Worm (Caenorhabditis elegans) whole organism, L2 larva: Measurements from ENCODE around the gene Y105C5A.24.

Source experiments
- C34F6.9 ChIP-seq: fragments of 150-350 bp; optimal IDR thresholded peaks from 2 replicates; lab custom pipeline; 2014; ENCODE audit warnings: missing biosample characterization, missing genetic modification characterization
- R02D3.7 ChIP-seq: fragments of 150-350 bp; optimal IDR thresholded peaks from 2 replicates; lab custom pipeline; 2014; ENCODE audit warnings: missing biosample characterization, missing genetic modification characterization
- aly-2 ChIP-seq: fragments of 150-350 bp; optimal IDR thresholded peaks from 2 replicates; lab custom pipeline; 2014; ENCODE audit warnings: missing biosample characterization, missing genetic modification characterization
- egl-27 ChIP-seq: sonication (generic microtip); optimal IDR thresholded peaks from 3 replicates; lab custom pipeline; 2017; ENCODE audit warnings: missing biosample characterization, missing genetic modification reagents, missing genetic modification characterization
- gmeb-1 ChIP-seq: fragments of 150-350 bp; optimal IDR thresholded peaks from 2 replicates; lab custom pipeline; 2014; ENCODE audit warnings: missing biosample characterization, missing genetic modification characterization
- nhr-11 ChIP-seq: fragments of 150-350 bp; optimal IDR thresholded peaks from 2 replicates; lab custom pipeline; 2014; ENCODE audit warnings: missing biosample characterization, missing genetic modification characterization
- nhr-12 ChIP-seq: fragments of 150-350 bp; optimal IDR thresholded peaks from 2 replicates; lab custom pipeline; 2014; ENCODE audit warnings: missing biosample characterization, missing genetic modification characterization
- nhr-21 ChIP-seq: fragments of 150-350 bp; optimal IDR thresholded peaks from 2 replicates; lab custom pipeline; 2014; ENCODE audit warnings: missing biosample characterization, missing genetic modification characterization
- nhr-237 ChIP-seq: fragments of 150-350 bp; optimal IDR thresholded peaks from 2 replicates; lab custom pipeline; 2014; ENCODE audit warnings: missing biosample characterization, missing genetic modification characterization
- nhr-6 ChIP-seq: fragments of 150-350 bp; optimal IDR thresholded peaks from 2 replicates; lab custom pipeline; 2014; ENCODE audit warnings: missing biosample characterization, missing genetic modification characterization
- sem-4 ChIP-seq: fragments of 150-350 bp; optimal IDR thresholded peaks from 2 replicates; lab custom pipeline; 2014; ENCODE audit warnings: missing biosample characterization, missing genetic modification reagents, missing genetic modification characterization
- skn-1 ChIP-seq: sonication (generic microtip); optimal IDR thresholded peaks from 2 replicates; lab custom pipeline; 2017; ENCODE audit warnings: missing biosample characterization, missing genetic modification characterization
- ztf-11 ChIP-seq: sonication (generic microtip); optimal IDR thresholded peaks from 2 replicates; lab custom pipeline; 2017; ENCODE audit warnings: missing biosample characterization, missing genetic modification characterization

The Y105C5A.24 gene

DNA sequence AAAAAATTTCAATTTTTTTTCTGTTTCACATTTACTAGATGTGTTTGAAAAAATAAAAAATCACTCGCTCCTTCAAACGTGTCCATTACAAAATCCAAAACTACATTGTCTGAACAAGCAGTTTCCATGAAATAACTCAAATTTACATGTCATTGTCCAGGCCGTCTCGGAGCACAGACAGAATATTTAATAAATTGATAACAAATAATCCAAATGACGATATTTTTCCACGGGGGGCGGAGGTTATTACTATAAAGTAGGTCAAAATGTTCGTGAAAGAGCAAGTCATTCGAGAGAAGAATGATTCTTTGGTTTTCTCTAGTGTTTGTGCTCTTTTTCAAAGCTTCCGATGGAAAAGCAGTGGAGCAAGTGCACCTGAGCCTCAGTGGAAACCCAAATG is 34.2 kb downstream of the Y105C5A.24 start, which contains the start of gene Y105C5B.3:
Y105C5B.3 (plus strand) TSS at position 301 of the 400 bp plus-strand sequence.
- TF ChIP-seq ztf-11 (tag; lab: Kevin White, UChicago) (no peak), nhr-6 (no peak), nhr-21 (no peak)
- TF ChIP-seq, all 48 proteins: peak for 0

DNA sequence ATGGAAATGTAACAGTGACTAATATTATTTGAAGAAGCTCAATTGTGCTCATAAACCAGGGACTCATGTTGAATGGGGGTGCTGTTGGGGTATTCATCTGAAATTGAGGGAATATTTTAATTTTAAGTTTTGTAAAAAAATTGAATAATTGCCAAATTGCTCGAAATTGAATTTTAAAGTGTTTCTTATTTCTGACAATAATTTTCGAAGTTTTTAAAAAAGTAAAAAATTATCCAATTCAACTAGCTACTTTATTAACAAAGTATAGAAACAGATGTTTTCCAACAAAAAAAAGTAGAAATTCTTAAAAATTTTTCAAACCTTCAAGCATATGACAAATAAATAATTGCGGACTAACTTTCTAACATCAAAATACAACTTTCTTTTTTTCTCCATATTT is 44.5 kb downstream of the Y105C5A.24 start, which contains the start of gene srv-14:
srv-14 (minus strand) TSS at position 101 of the 400 bp plus-strand sequence.
- no peak for TF ChIP-seq aly-2 (tag; lab: Kevin White, UChicago)
- TF ChIP-seq nhr-12, result no peak
- no peak for TF ChIP-seq nhr-21
- TF ChIP-seq nhr-237 (tag; lab: Kevin White, UChicago), result no peak
- TF ChIP-seq sem-4 (tag; lab: Kevin White, UChicago), result no peak

- TF ChIP-seq nhr-21 (no peak), nhr-12 (no peak)
Observed at ce11 chrIV:15894819-15895218, 45.1 kb downstream of the Y105C5A.24 start.

- no peak for TF ChIP-seq skn-1 (tag; lab: Kevin White, UChicago)
- no peak for TF ChIP-seq nhr-11 (tag; lab: Kevin White, UChicago)
- TF ChIP-seq ztf-11 (tag; lab: Kevin White, UChicago), result no peak
- TF ChIP-seq egl-27 (tag; lab: Kevin White, UChicago), result no peak
- no peak for TF ChIP-seq R02D3.7 (tag; lab: Kevin White, UChicago)
- TF ChIP-seq, all 48 proteins: peak for 0
Observed at ce11 chrIV:15900158-15900557, 50.5 kb downstream of the Y105C5A.24 start.

DNA sequence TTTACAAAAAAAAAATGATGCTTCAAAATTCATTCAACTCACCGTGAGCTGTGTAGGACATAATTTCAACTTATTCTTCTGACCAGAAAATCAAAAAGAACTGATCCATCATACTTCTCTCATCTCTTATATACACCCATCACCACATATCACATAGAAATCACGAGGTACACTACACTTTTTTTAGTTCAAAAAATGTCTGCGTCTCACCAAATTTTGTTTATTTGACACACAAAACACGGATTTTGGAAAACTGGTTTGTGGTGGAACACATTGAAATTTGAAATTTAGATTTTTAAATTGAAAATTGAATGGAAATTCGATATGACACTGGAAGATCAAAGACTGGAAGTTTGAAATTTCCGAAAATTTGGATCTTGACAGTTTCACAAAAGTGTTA is 51.4 kb downstream of the Y105C5A.24 start, which contains the start of gene Y105C5B.5:
Y105C5B.5 (minus strand) TSS at position 103 of the 400 bp plus-strand sequence.
- TF ChIP-seq gmeb-1 (tag; lab: Kevin White, UChicago), result peak; percentile 34
- no peak for TF ChIP-seq C34F6.9 (tag; lab: Kevin White, UChicago)
